Fruit fly (Drosophila melanogaster) whole organism, pupa: ENCODE measurements around the gene RnpS1.

Source experiments
- CG10348 ChIP-seq: fragments of 200-800 bp; sonication (Bioruptor generic); IDR thresholded peaks from 2 replicates; pipeline ENCODE4 v1.3.6; 2022; ENCODE audit warnings: missing biosample characterization, missing genetic modification characterization
- CG12605 ChIP-seq: fragments of 200-800 bp; sonication (Bioruptor generic); IDR thresholded peaks from 2 replicates; pipeline ENCODE4 v1.3.6; 2022; ENCODE audit warnings: missing biosample characterization, missing genetic modification characterization
- CG13204 ChIP-seq: fragments of 200-800 bp; sonication (Bioruptor generic); optimal IDR thresholded peaks from 2 replicates; lab custom pipeline; 2018; ENCODE audit warnings: missing biosample characterization, mild to moderate bottlenecking, missing genetic modification characterization, moderate library complexity
- CG14655 ChIP-seq: fragments of 200-800 bp; sonication (Bioruptor generic); optimal IDR thresholded peaks from 3 replicates; lab custom pipeline; 2017; ENCODE audit warnings: mild to moderate bottlenecking, missing biosample characterization, missing genetic modification reagents, missing genetic modification characterization
- CG15710 ChIP-seq: fragments of 200-800 bp; sonication (Bioruptor generic); optimal IDR thresholded peaks from 2 replicates; lab custom pipeline; 2018; ENCODE audit warnings: missing biosample characterization, mild to moderate bottlenecking, missing genetic modification characterization, moderate library complexity
- CG17806 ChIP-seq: fragments of 200-800 bp; sonication (Bioruptor generic); optimal IDR thresholded peaks from 2 replicates; lab custom pipeline; 2018; ENCODE audit warnings: missing biosample characterization, mild to moderate bottlenecking, missing genetic modification characterization, moderate library complexity
- CG32121 ChIP-seq: fragments of 200-800 bp; sonication (Bioruptor generic); IDR thresholded peaks from 2 replicates; pipeline ENCODE4 v1.3.6; 2022; ENCODE audit warnings: missing biosample characterization, missing genetic modification characterization
- CG34367 ChIP-seq: fragments of 200-800 bp; sonication (Bioruptor generic); optimal IDR thresholded peaks from 2 replicates; lab custom pipeline; 2018; ENCODE audit warnings: missing biosample characterization, mild to moderate bottlenecking, missing genetic modification characterization
- CG4496 ChIP-seq: fragments of 200-800 bp; sonication (Bioruptor generic); IDR thresholded peaks from 3 replicates; pipeline ENCODE4 v1.3.6; 2022; ENCODE audit warnings: missing biosample characterization, missing genetic modification characterization
- CG8159 ChIP-seq: fragments of 200-800 bp; sonication (Bioruptor generic); optimal IDR thresholded peaks from 3 replicates; lab custom pipeline; 2018; ENCODE audit warnings: missing biosample characterization, mild to moderate bottlenecking, missing genetic modification characterization, moderate library complexity
- CG8301 ChIP-seq: fragments of 200-800 bp; sonication (Bioruptor generic); optimal IDR thresholded peaks from 2 replicates; lab custom pipeline; 2018; ENCODE audit warnings: missing biosample characterization, mild to moderate bottlenecking, missing genetic modification characterization
- CG9948 ChIP-seq: fragments of 200-800 bp; sonication (Bioruptor generic); optimal IDR thresholded peaks from 2 replicates; lab custom pipeline; 2018; ENCODE audit warnings: missing biosample characterization, mild to moderate bottlenecking, missing genetic modification characterization, moderate library complexity
- D1 ChIP-seq: fragments of 200-800 bp; sonication (Bioruptor generic); optimal IDR thresholded peaks from 2 replicates; lab custom pipeline; 2018; ENCODE audit warnings: missing biosample characterization, mild to moderate bottlenecking, missing genetic modification characterization, moderate library complexity
- EcR ChIP-seq: fragments of 200-800 bp; sonication (Bioruptor generic); optimal IDR thresholded peaks from 3 replicates; lab custom pipeline; 2019; ENCODE audit warnings: missing biosample characterization, missing genetic modification characterization, mild to moderate bottlenecking, moderate library complexity, missing genetic modification reagents
- Ets98B ChIP-seq: fragments of 200-800 bp; sonication (Bioruptor generic); IDR thresholded peaks from 2 replicates; pipeline ENCODE4 v1.3.6; 2022; ENCODE audit warnings: missing biosample characterization, missing genetic modification characterization
- Pif1A ChIP-seq: fragments of 200-800 bp; sonication (Bioruptor generic); optimal IDR thresholded peaks from 3 replicates; lab custom pipeline; 2016; ENCODE audit warnings: missing biosample characterization, missing genetic modification characterization
- Pif1B ChIP-seq: fragments of 200-800 bp; sonication (Bioruptor generic); optimal IDR thresholded peaks from 3 replicates; lab custom pipeline; 2016; ENCODE audit warnings: missing biosample characterization, missing genetic modification characterization
- Snoo ChIP-seq: fragments of 200-800 bp; sonication (Bioruptor generic); optimal IDR thresholded peaks from 3 replicates; lab custom pipeline; 2017; ENCODE audit warnings: missing biosample characterization, mild to moderate bottlenecking, missing genetic modification characterization, inconsistent platforms
- fd96Ca ChIP-seq: fragments of 200-800 bp; sonication (Bioruptor generic); IDR thresholded peaks from 3 replicates; pipeline ENCODE4 v1.3.6; 2022; ENCODE audit warnings: missing biosample characterization, missing genetic modification characterization
- gl ChIP-seq: fragments of 200-800 bp; sonication (Bioruptor generic); optimal IDR thresholded peaks from 2 replicates; lab custom pipeline; 2018; ENCODE audit warnings: missing biosample characterization, mild to moderate bottlenecking, missing genetic modification characterization
- rn ChIP-seq: fragments of 200-800 bp; sonication (Bioruptor generic); IDR thresholded peaks from 2 replicates; pipeline ENCODE4 v1.3.6; 2022; ENCODE audit warnings: missing biosample characterization, missing genetic modification characterization

RnpS1 gene

DNA sequence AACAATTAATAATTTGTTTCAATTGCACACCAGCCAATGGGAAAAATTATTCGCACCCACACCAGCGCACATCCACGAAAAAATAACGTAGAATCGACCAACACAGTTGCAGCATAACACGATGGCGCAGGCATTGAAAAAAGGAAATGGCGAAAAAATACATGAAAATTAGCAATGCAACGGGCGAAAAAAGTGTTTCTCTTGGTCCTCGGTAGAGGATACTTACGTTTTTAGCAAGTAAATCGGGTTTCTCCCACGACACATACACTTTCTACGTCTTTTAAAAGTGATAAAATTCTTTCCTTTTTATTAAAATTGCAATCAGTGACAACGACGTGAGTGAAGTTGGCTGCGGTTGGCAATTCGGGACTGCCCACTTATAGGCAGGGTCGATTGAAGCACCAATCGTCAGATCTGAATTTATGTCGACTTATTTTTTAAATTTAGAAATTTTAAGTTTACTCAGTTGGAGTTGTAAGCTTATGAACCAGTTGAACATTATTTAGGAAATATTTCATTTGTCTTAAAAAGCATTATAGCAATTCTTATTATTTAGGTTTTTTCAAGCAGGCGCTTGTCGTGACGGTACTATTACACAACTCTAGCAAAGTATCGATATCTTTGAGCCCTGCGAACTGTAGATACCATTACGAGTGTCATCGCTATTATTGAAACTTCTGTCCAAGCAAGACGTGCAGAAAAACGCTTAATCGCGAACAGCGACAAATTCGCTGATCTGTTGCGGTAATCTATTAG lies 25.7 kb downstream of the RnpS1 start, which contains the start of the genes Kap-alpha3 and Son:
Gene Kap-alpha3, minus strand, starts transcription at position 352 of the 756 bp plus-strand sequence.
Gene Son, plus strand, starts transcription at position 661 of the 756 bp plus-strand sequence.
- peak; percentile 79 for TF ChIP-seq CG15710 (tag; lab: Kevin White, UChicago)
- peak; percentile 77 for TF ChIP-seq CG8301 (tag; lab: Kevin White, UChicago)
- peak; percentile 36 for TF ChIP-seq CG17806 (tag; lab: Kevin White, UChicago)
- peak; percentile 79 for TF ChIP-seq CG32121 (GFP tag; lab: Robert Waterston, UW)
- TF ChIP-seq EcR = no peak
- TF ChIP-seq rn (GFP tag; lab: Robert Waterston, UW) = peak; percentile 52
- TF ChIP-seq fd96Ca (GFP tag; lab: Robert Waterston, UW) = peak; percentile 73; the same call in 2 of the 3 replicates
- TF ChIP-seq CG13204 (GFP tag; lab: Kevin White, UChicago) = no peak
- TF ChIP-seq CG34367 (tag; lab: Kevin White, UChicago) = peak; percentile 74
- TF ChIP-seq CG9948 = peak; percentile 59
- TF ChIP-seq Ets98B (GFP tag; lab: Robert Waterston, UW) = peak; percentile 73
- peak; percentile 89 for TF ChIP-seq CG4496 (GFP tag; lab: Robert Waterston, UW)
- TF ChIP-seq Pif1A (GFP tag; lab: Kevin White, UChicago) = peak; percentile 83
- TF ChIP-seq CG8159 (tag; lab: Kevin White, UChicago) = peak; percentile 72
- TF ChIP-seq CG14655 (GFP tag; lab: Kevin White, UChicago) = no peak
- TF ChIP-seq CG10348 (GFP tag; lab: Robert Waterston, UW) = no peak
- peak; percentile 57 for TF ChIP-seq gl (tag; lab: Kevin White, UChicago)
- peak; percentile 75 for TF ChIP-seq Pif1B (GFP tag; lab: Kevin White, UChicago)
- TF ChIP-seq CG12605 (GFP tag; lab: Robert Waterston, UW) = no peak
- peak; percentile 91 for TF ChIP-seq Snoo (tag; lab: Kevin White, UChicago)
- no peak for TF ChIP-seq D1 (tag; lab: Kevin White, UChicago)

DNA sequence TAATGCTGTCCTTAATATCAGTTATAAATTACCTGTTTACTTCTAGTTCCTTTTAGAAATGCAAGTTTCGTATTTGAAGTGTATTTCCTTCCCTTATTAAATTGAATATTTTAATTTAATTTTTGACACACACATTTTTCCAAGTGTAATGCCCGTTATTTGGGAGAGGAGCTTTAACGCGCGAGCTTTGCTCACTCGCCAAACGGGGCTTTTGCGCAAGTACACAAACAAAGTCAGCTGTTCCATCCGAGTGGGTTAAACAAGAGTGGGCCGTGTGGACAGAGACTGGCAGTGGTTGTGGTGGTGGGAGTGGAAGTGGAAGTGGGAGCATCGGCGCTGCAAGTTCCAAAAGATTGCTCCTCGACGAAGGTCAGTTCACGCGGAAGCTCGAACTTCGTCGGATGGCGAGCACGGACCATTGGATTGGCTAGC lies 29.3 kb downstream of the RnpS1 start, which contains the start of gene CG8301:
Gene CG8301, plus strand, starts transcription at position 218 of the 432 bp plus-strand sequence.
- TF ChIP-seq CG9948 (no peak), CG4496 (GFP tag; lab: Robert Waterston, UW) (peak; percentile 24; the same call in 1 of the 3 replicates), CG15710 (tag; lab: Kevin White, UChicago) (no peak), EcR (no peak), D1 (tag; lab: Kevin White, UChicago) (no peak), gl (tag; lab: Kevin White, UChicago) (no peak), Snoo (tag; lab: Kevin White, UChicago) (peak; percentile 8), Pif1A (GFP tag; lab: Kevin White, UChicago) (no peak), CG32121 (GFP tag; lab: Robert Waterston, UW) (peak; percentile 55; the same call in 1 of the 2 replicates), Ets98B (GFP tag; lab: Robert Waterston, UW) (peak; percentile 63; the same call in 1 of the 2 replicates), CG8301 (tag; lab: Kevin White, UChicago) (peak; percentile 75), fd96Ca (GFP tag; lab: Robert Waterston, UW) (0 out of 3 replicates have a peak, but pooled peaks have one; percentile 26), CG10348 (GFP tag; lab: Robert Waterston, UW) (no peak), CG34367 (tag; lab: Kevin White, UChicago) (no peak), Pif1B (GFP tag; lab: Kevin White, UChicago) (peak; percentile 26), CG8159 (tag; lab: Kevin White, UChicago) (peak; percentile 10), CG12605 (GFP tag; lab: Robert Waterston, UW) (peak; percentile 53; the same call in 1 of the 2 replicates), rn (GFP tag; lab: Robert Waterston, UW) (no peak), CG17806 (tag; lab: Kevin White, UChicago) (peak; percentile 26)

DNA sequence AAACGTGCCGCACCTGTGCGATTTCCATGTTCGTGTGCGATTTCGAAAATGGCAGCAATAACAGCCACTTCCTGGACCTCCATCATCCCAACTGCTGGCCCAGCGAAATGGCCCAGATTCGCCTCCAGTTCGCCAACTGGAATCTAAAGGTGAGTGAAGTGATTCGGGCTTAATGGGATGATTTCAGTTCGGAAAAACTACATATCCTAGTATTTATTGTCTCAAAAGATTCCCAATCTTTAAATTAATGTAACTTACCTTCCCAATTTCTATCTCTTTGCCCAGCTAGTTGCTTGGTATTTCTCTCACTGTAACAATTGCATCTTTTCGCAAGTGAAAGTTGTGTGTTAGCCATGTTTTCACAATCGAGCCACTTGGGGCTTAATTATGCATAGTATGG lies 30.1 kb downstream of the RnpS1 start:
- TF ChIP-seq fd96Ca (GFP tag; lab: Robert Waterston, UW) (no peak), CG10348 (GFP tag; lab: Robert Waterston, UW) (no peak), D1 (tag; lab: Kevin White, UChicago) (no peak), CG17806 (tag; lab: Kevin White, UChicago) (no peak), CG14655 (GFP tag; lab: Kevin White, UChicago) (no peak), CG8159 (tag; lab: Kevin White, UChicago) (no peak), CG32121 (GFP tag; lab: Robert Waterston, UW) (no peak; the same call in 1 of the 2 replicates), Pif1B (GFP tag; lab: Kevin White, UChicago) (no peak), gl (tag; lab: Kevin White, UChicago) (no peak), EcR (no peak), rn (GFP tag; lab: Robert Waterston, UW) (no peak), CG13204 (GFP tag; lab: Kevin White, UChicago) (no peak), CG15710 (tag; lab: Kevin White, UChicago) (no peak), CG4496 (GFP tag; lab: Robert Waterston, UW) (no peak), CG8301 (tag; lab: Kevin White, UChicago) (no peak), CG12605 (GFP tag; lab: Robert Waterston, UW) (no peak), Ets98B (GFP tag; lab: Robert Waterston, UW) (no peak), Snoo (tag; lab: Kevin White, UChicago) (no peak), CG9948 (no peak)
- TF ChIP-seq, all 21 proteins: peak for 0

DNA sequence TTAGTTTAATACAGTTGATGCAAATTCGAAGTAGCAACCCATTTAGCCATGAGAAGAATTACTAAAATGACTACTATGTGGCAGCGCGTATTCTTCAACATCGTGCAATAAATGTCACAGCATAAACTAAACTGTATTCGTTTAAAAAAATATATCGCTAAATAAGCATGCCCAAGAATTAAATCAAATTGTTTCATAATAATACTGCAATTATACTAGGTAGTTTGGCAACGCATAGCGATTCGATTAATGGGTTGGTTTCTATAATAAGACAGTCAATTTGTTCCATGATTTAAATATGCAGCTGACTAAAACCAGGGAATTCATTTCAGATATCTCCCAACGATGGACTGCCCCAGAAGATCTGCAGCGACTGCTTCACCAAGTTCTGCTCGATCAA lies 31.3 kb downstream of the RnpS1 start, which contains the start of gene CG33654:
Gene CG33654, minus strand, starts transcription at position 101 of the 400 bp plus-strand sequence.
- TF ChIP-seq CG4496 (GFP tag; lab: Robert Waterston, UW) (no peak), CG13204 (GFP tag; lab: Kevin White, UChicago) (no peak), CG17806 (tag; lab: Kevin White, UChicago) (no peak), CG14655 (GFP tag; lab: Kevin White, UChicago) (no peak), CG9948 (no peak), Pif1B (GFP tag; lab: Kevin White, UChicago) (no peak), CG8301 (tag; lab: Kevin White, UChicago) (no peak), CG32121 (GFP tag; lab: Robert Waterston, UW) (no peak)
